Fruit fly (Drosophila melanogaster) Kc167 (cell line): ENCODE data around the gene Ubc2.

ENCODE experiments used
- Myc ChIP-seq: fragments of >200 bp; optimal IDR thresholded peaks from 2 replicates; lab custom pipeline; 2017; ENCODE audit warnings: missing external identifiers
- Sin3A ChIP-seq: fragments of >200 bp; optimal IDR thresholded peaks from 2 replicates; lab custom pipeline; 2018; ENCODE audit warnings: missing external identifiers
- h ChIP-seq: fragments of >200 bp; optimal IDR thresholded peaks from 3 replicates; lab custom pipeline; 2018; ENCODE audit warnings: missing external identifiers
- insv ChIP-seq: fragments of >200 bp; optimal IDR thresholded peaks from 3 replicates; lab custom pipeline; 2018; ENCODE audit warnings: missing external identifiers
- psq ChIP-seq: fragments of >200 bp; optimal IDR thresholded peaks from 2 replicates; lab custom pipeline; 2017; ENCODE audit warnings: missing external identifiers
- ttk ChIP-seq: sonication (Bioruptor generic); optimal IDR thresholded peaks from 2 replicates; lab custom pipeline; 2017; ENCODE audit warnings: missing external identifiers

Gene Ubc2

dm6 chr2L:10769708-10770107, 1.9 kb upstream of the Ubc2 start, which contains the start of gene CG6724:
Gene CG6724, minus strand, starts transcription at chr2L:10769952.
- no peak for TF ChIP-seq Sin3A (lab: Kevin White, UChicago)
- no peak for TF ChIP-seq psq (lab: Kevin White, UChicago)
- TF ChIP-seq h (lab: Kevin White, UChicago), result no peak
- TF ChIP-seq ttk, result no peak
- no peak for TF ChIP-seq Myc (lab: Kevin White, UChicago)
- TF ChIP-seq insv, result no peak

dm6 chr2L:10760422-10761166, 7.2 kb downstream of the Ubc2 start, which contains the start of gene CG6495:
Gene CG6495, plus strand, starts transcription at chr2L:10761116.
- TF ChIP-seq ttk (no peak), psq (lab: Kevin White, UChicago) (no peak), Sin3A (lab: Kevin White, UChicago) (no peak), Myc (lab: Kevin White, UChicago) (no peak), insv (no peak), h (lab: Kevin White, UChicago) (no peak)

- TF ChIP-seq insv (no peak), ttk (no peak), Myc (lab: Kevin White, UChicago) (no peak), Sin3A (lab: Kevin White, UChicago) (no peak), psq (lab: Kevin White, UChicago) (no peak), h (lab: Kevin White, UChicago) (no peak)
Observed at dm6 chr2L:10759624-10760023, 8.2 kb downstream of the Ubc2 start.

- TF ChIP-seq insv, result no peak
- TF ChIP-seq Sin3A (lab: Kevin White, UChicago), result no peak
- TF ChIP-seq Myc (lab: Kevin White, UChicago), result no peak
- no peak for TF ChIP-seq ttk
- TF ChIP-seq h (lab: Kevin White, UChicago), result no peak
- no peak for TF ChIP-seq psq (lab: Kevin White, UChicago)
Observed at dm6 chr2L:10757038-10757685, 10.6 kb downstream of the Ubc2 start.

- TF ChIP-seq ttk (no peak), Myc (lab: Kevin White, UChicago) (no peak), insv (no peak), h (lab: Kevin White, UChicago) (no peak), Sin3A (lab: Kevin White, UChicago) (no peak), psq (lab: Kevin White, UChicago) (no peak)
Observed at dm6 chr2L:10756049-10756448, 11.8 kb downstream of the Ubc2 start, which contains the start of gene CG17124. Gene CG17124, minus strand, starts transcription at chr2L:10756325.

- TF ChIP-seq psq (lab: Kevin White, UChicago) (no peak), h (lab: Kevin White, UChicago) (no peak), ttk (no peak), Sin3A (lab: Kevin White, UChicago) (no peak), Myc (lab: Kevin White, UChicago) (no peak), insv (no peak)
Observed at dm6 chr2L:10754599-10754998, 13.2 kb downstream of the Ubc2 start.

dm6 chr2L:10753618-10754017, 14.2 kb downstream of the Ubc2 start:
- TF ChIP-seq ttk (no peak), h (lab: Kevin White, UChicago) (no peak), Myc (lab: Kevin White, UChicago) (no peak), insv (no peak), Sin3A (lab: Kevin White, UChicago) (no peak), psq (lab: Kevin White, UChicago) (no peak)

dm6 chr2L:10752668-10753067, 15.1 kb downstream of the Ubc2 start:
- no peak for TF ChIP-seq Sin3A (lab: Kevin White, UChicago)
- no peak for TF ChIP-seq h (lab: Kevin White, UChicago)
- no peak for TF ChIP-seq ttk
- TF ChIP-seq psq (lab: Kevin White, UChicago), result no peak
- TF ChIP-seq Myc (lab: Kevin White, UChicago), result no peak
- no peak for TF ChIP-seq insv

- no peak for TF ChIP-seq Myc (lab: Kevin White, UChicago)
- no peak for TF ChIP-seq Sin3A (lab: Kevin White, UChicago)
- no peak for TF ChIP-seq h (lab: Kevin White, UChicago)
- TF ChIP-seq psq (lab: Kevin White, UChicago), result no peak
- TF ChIP-seq ttk, result no peak
- no peak for TF ChIP-seq insv
Observed at dm6 chr2L:10751879-10752620, 15.8 kb downstream of the Ubc2 start.

- TF ChIP-seq ttk (no peak), insv (no peak), Myc (lab: Kevin White, UChicago) (no peak), Sin3A (lab: Kevin White, UChicago) (no peak), h (lab: Kevin White, UChicago) (no peak), psq (lab: Kevin White, UChicago) (no peak)
Observed at dm6 chr2L:10750915-10751612, 16.7 kb downstream of the Ubc2 start.
